Worm (Caenorhabditis elegans) whole organism, young adult: ENCODE data around the gene C56G2.15.

Source experiments
- B0261.1 ChIP-seq: sonication (generic microtip); optimal IDR thresholded peaks from 2 replicates; lab custom pipeline; 2016; ENCODE audit warnings: mild to moderate bottlenecking, missing genetic modification characterization, moderate library complexity, missing compliant biosample characterization
- F22D6.2 ChIP-seq: sonication (generic microtip); optimal IDR thresholded peaks from 2 replicates; lab custom pipeline; 2016; ENCODE audit warnings: mild to moderate bottlenecking, missing genetic modification characterization, missing compliant biosample characterization
- F52B5.7 ChIP-seq: sonication (generic microtip); optimal IDR thresholded peaks from 2 replicates; lab custom pipeline; 2016; ENCODE audit warnings: mild to moderate bottlenecking, missing genetic modification characterization, missing compliant biosample characterization
- F55B11.4 ChIP-seq: sonication (generic microtip); optimal IDR thresholded peaks from 2 replicates; lab custom pipeline; 2016; ENCODE audit warnings: missing compliant biosample characterization, missing genetic modification characterization, borderline replicate concordance; ENCODE audit not compliant: insufficient read depth
- F57A8.1 ChIP-seq: fragments of 200-800 bp; sonication (Bioruptor generic); optimal IDR thresholded peaks from 2 replicates; lab custom pipeline; 2018; ENCODE audit warnings: mild to moderate bottlenecking, missing genetic modification characterization, moderate library complexity, missing compliant biosample characterization
- Y53F4B.3 ChIP-seq: fragments of 200-800 bp; sonication (Bioruptor generic); IDR thresholded peaks from 2 replicates; pipeline ENCODE4 v1.3.6; 2022; ENCODE audit warnings: missing genetic modification reagents, missing genetic modification characterization, missing compliant biosample characterization
- Y67H2A.10 ChIP-seq: fragments of 200-800 bp; sonication (Bioruptor generic); conservative IDR thresholded peaks from 2 replicates; pipeline ENCODE4 v1.3.6; 2022; ENCODE audit warnings: missing genetic modification reagents, missing genetic modification characterization, missing compliant biosample characterization
- Y79H2A.3 ChIP-seq: fragments of 200-800 bp; sonication (Bioruptor generic); conservative IDR thresholded peaks from 2 replicates; pipeline ENCODE4 v1.3.6; 2022; ENCODE audit warnings: missing genetic modification reagents, missing genetic modification characterization, missing compliant biosample characterization
- ZK185.1 ChIP-seq: sonication (generic microtip); optimal IDR thresholded peaks from 2 replicates; lab custom pipeline; 2016; ENCODE audit warnings: mild to moderate bottlenecking, missing genetic modification characterization, missing compliant biosample characterization; ENCODE audit not compliant: poor library complexity, severe bottlenecking
- akir-1 ChIP-seq: fragments of 200-800 bp; sonication (Bioruptor generic); optimal IDR thresholded peaks from 2 replicates; lab custom pipeline; 2018; ENCODE audit warnings: mild to moderate bottlenecking, missing genetic modification characterization, moderate library complexity, missing compliant biosample characterization
- aptf-2 ChIP-seq: fragments of 200-800 bp; sonication (Bioruptor generic); conservative IDR thresholded peaks from 2 replicates; pipeline ENCODE4 v1.3.6; 2022; ENCODE audit warnings: missing genetic modification reagents, missing genetic modification characterization, missing compliant biosample characterization
- attf-3 ChIP-seq: fragments of 200-800 bp; sonication (Bioruptor generic); conservative IDR thresholded peaks from 2 replicates; pipeline ENCODE4 v1.3.6; 2022; ENCODE audit warnings: missing genetic modification reagents, missing genetic modification characterization, missing compliant biosample characterization
- attf-5 ChIP-seq: fragments of 200-800 bp; sonication (Bioruptor generic); optimal IDR thresholded peaks from 2 replicates; lab custom pipeline; 2018; ENCODE audit warnings: mild to moderate bottlenecking, missing genetic modification characterization, missing compliant biosample characterization
- bed-1 ChIP-seq: fragments of 200-800 bp; sonication (Bioruptor generic); IDR thresholded peaks from 2 replicates; pipeline ENCODE4 v1.3.6; 2022; ENCODE audit warnings: missing genetic modification reagents, missing genetic modification characterization, missing compliant biosample characterization
- cebp-1 ChIP-seq, 2 experiments: fragments of 200-800 bp in 1 of 2; sonication (Bioruptor generic) in 1 of 2; sonication (generic microtip) in 1 of 2; IDR thresholded peaks in 1 of 2; optimal IDR thresholded peaks in 1 of 2; 2 replicates each; pipeline versions ENCODE4 v1.3.6 to Lab custom; 2017 to 2022; ENCODE audit warnings: missing compliant biosample characterization in 2 of 2, missing genetic modification characterization in 2 of 2, mild to moderate bottlenecking in 1 of 2, missing genetic modification reagents in 1 of 2, moderate library complexity in 1 of 2
- ceh-79 ChIP-seq: sonication (generic microtip); optimal IDR thresholded peaks from 2 replicates; lab custom pipeline; 2017; ENCODE audit warnings: mild to moderate bottlenecking, missing genetic modification characterization, missing compliant biosample characterization
- die-1 ChIP-seq: sonication (generic microtip); optimal IDR thresholded peaks from 2 replicates; lab custom pipeline; 2016; ENCODE audit warnings: missing genotype, mild to moderate bottlenecking, missing genetic modification characterization, missing compliant biosample characterization
- dox-1 ChIP-seq: fragments of 200-800 bp; sonication (Bioruptor generic); IDR thresholded peaks from 2 replicates; pipeline ENCODE4 v1.3.6; 2022; ENCODE audit warnings: missing genetic modification reagents, missing genetic modification characterization, missing compliant biosample characterization
- efl-1 ChIP-seq: fragments of 150-350 bp; optimal IDR thresholded peaks from 2 replicates; lab custom pipeline; 2014; ENCODE audit warnings: missing biosample characterization, missing genetic modification reagents, missing genetic modification characterization
- egl-18 ChIP-seq: fragments of 200-800 bp; sonication (Bioruptor generic); IDR thresholded peaks from 2 replicates; pipeline ENCODE4 v1.3.6; 2022; ENCODE audit warnings: missing genetic modification reagents, missing genetic modification characterization, missing compliant biosample characterization
- egrh-3 ChIP-seq: fragments of 200-800 bp; sonication (Bioruptor generic); IDR thresholded peaks from 2 replicates; pipeline ENCODE4 v1.3.6; 2022; ENCODE audit warnings: missing genetic modification reagents, missing genetic modification characterization, missing compliant biosample characterization
- fkh-3 ChIP-seq: sonication (generic microtip); optimal IDR thresholded peaks from 2 replicates; lab custom pipeline; 2016; ENCODE audit warnings: mild to moderate bottlenecking, missing genetic modification characterization, missing compliant biosample characterization
- lag-1 ChIP-seq: fragments of 200-800 bp; sonication (Bioruptor generic); IDR thresholded peaks from 2 replicates; pipeline ENCODE4 v1.3.6; 2022; ENCODE audit warnings: missing genetic modification reagents, missing genetic modification characterization, missing compliant biosample characterization
- let-607 ChIP-seq, 2 experiments: fragments of 200-800 bp in 1 of 2; sonication (Bioruptor generic) in 1 of 2; sonication (generic microtip) in 1 of 2; optimal IDR thresholded peaks; 2 replicates each; lab custom pipeline; 2016 to 2018; ENCODE audit warnings: mild to moderate bottlenecking in 2 of 2, missing compliant biosample characterization in 2 of 2, missing genetic modification characterization in 2 of 2, moderate library complexity in 2 of 2, missing genotype in 1 of 2
- lin-26 ChIP-seq: fragments of 200-800 bp; sonication (Bioruptor generic); IDR thresholded peaks from 2 replicates; pipeline ENCODE4 v1.3.6; 2022; ENCODE audit warnings: missing genetic modification reagents, missing genetic modification characterization, missing compliant biosample characterization
- lin-40 ChIP-seq: sonication (generic microtip); optimal IDR thresholded peaks from 2 replicates; lab custom pipeline; 2016; ENCODE audit warnings: missing genetic modification characterization, mild to moderate bottlenecking, missing compliant biosample characterization, missing genotype, missing genetic modification reagents
- lsy-27 ChIP-seq: sonication (generic microtip); optimal IDR thresholded peaks from 2 replicates; lab custom pipeline; 2017; ENCODE audit warnings: missing genetic modification characterization, mild to moderate bottlenecking, missing compliant biosample characterization, antibody characterized with exemption, missing genotype, borderline replicate concordance; ENCODE audit not compliant: insufficient read depth
- madf-3 ChIP-seq: fragments of 200-800 bp; sonication (Bioruptor generic); IDR thresholded peaks from 2 replicates; pipeline ENCODE4 v1.3.6; 2022; ENCODE audit warnings: missing genetic modification reagents, missing genetic modification characterization, missing compliant biosample characterization
- madf-6 ChIP-seq: fragments of 200-800 bp; sonication (Bioruptor generic); IDR thresholded peaks from 2 replicates; pipeline ENCODE4 v1.3.6; 2022; ENCODE audit warnings: missing genetic modification reagents, missing genetic modification characterization, missing compliant biosample characterization
- mel-28 ChIP-seq: sonication (generic microtip); optimal IDR thresholded peaks from 2 replicates; lab custom pipeline; 2016; ENCODE audit warnings: borderline replicate concordance, mild to moderate bottlenecking, missing genetic modification characterization, missing compliant biosample characterization
- mxl-1 ChIP-seq: sonication (generic microtip); optimal IDR thresholded peaks from 2 replicates; lab custom pipeline; 2016; ENCODE audit warnings: missing genetic modification characterization, missing compliant biosample characterization
- nfya-1 ChIP-seq: sonication (generic microtip); optimal IDR thresholded peaks from 2 replicates; lab custom pipeline; 2017; ENCODE audit warnings: antibody characterized with exemption, missing compliant biosample characterization, missing genetic modification characterization, borderline replicate concordance; ENCODE audit not compliant: insufficient read depth
- nfya-2 ChIP-seq: fragments of 200-800 bp; sonication (Bioruptor generic); IDR thresholded peaks from 2 replicates; pipeline ENCODE4 v1.3.6; 2022; ENCODE audit warnings: missing genetic modification reagents, missing genetic modification characterization, missing compliant biosample characterization
- nfyb-1 ChIP-seq: fragments of 200-800 bp; sonication (Bioruptor generic); IDR thresholded peaks from 2 replicates; pipeline ENCODE4 v1.3.6; 2022; ENCODE audit warnings: missing genetic modification reagents, missing genetic modification characterization, missing compliant biosample characterization
- nhr-120 ChIP-seq: fragments of 200-800 bp; sonication (Bioruptor generic); IDR thresholded peaks from 2 replicates; pipeline ENCODE4 v1.3.6; 2022; ENCODE audit warnings: missing genetic modification characterization, missing compliant biosample characterization
- repo-1 ChIP-seq: sonication (generic microtip); optimal IDR thresholded peaks from 2 replicates; lab custom pipeline; 2017; ENCODE audit warnings: mild to moderate bottlenecking, missing genetic modification characterization, missing compliant biosample characterization
- sdz-38 ChIP-seq: sonication (generic microtip); optimal IDR thresholded peaks from 2 replicates; lab custom pipeline; 2016; ENCODE audit warnings: missing genotype, missing genetic modification characterization, missing compliant biosample characterization
- sea-2 ChIP-seq: fragments of 200-800 bp; sonication (Bioruptor generic); IDR thresholded peaks from 2 replicates; pipeline ENCODE4 v1.3.6; 2022; ENCODE audit warnings: missing genetic modification characterization, missing compliant biosample characterization
- snpc-1.3 ChIP-seq: sonication (generic microtip); optimal IDR thresholded peaks from 2 replicates; lab custom pipeline; 2017; ENCODE audit warnings: missing genetic modification characterization, mild to moderate bottlenecking, missing compliant biosample characterization, antibody characterized with exemption, moderate library complexity, missing genotype, missing genetic modification reagents; ENCODE audit not compliant: insufficient read depth
- snpc-4 ChIP-seq, 5 experiments: fragments of 150-350 bp in 1 of 5; sonication (generic microtip) in 4 of 5; optimal IDR thresholded peaks; 2 replicates each; lab custom pipeline; 2014 to 2018; ENCODE audit warnings: missing genetic modification characterization in 5 of 5, missing biosample characterization in 3 of 5, antibody characterized with exemption in 2 of 5, mild to moderate bottlenecking in 2 of 5, missing compliant biosample characterization in 2 of 5, missing genotype in 2 of 5, moderate library complexity in 2 of 5, missing genetic modification reagents in 1 of 5
- somi-1 ChIP-seq: fragments of 200-800 bp; sonication (Bioruptor generic); optimal IDR thresholded peaks from 2 replicates; lab custom pipeline; 2018; ENCODE audit warnings: mild to moderate bottlenecking, missing genetic modification characterization, missing compliant biosample characterization
- sptf-2 ChIP-seq: fragments of 200-800 bp; sonication (Bioruptor generic); optimal IDR thresholded peaks from 2 replicates; lab custom pipeline; 2018; ENCODE audit warnings: mild to moderate bottlenecking, missing genetic modification characterization, missing compliant biosample characterization
- tbp1 ChIP-seq: fragments of 200-800 bp; sonication (Bioruptor generic); optimal IDR thresholded peaks from 2 replicates; lab custom pipeline; 2018; ENCODE audit warnings: mild to moderate bottlenecking, missing genetic modification characterization, missing compliant biosample characterization
- unc-130 ChIP-seq: sonication (generic microtip); optimal IDR thresholded peaks from 2 replicates; lab custom pipeline; 2016; ENCODE audit warnings: missing genetic modification reagents, missing genetic modification characterization, missing compliant biosample characterization
- xnd-1 ChIP-seq: sonication (generic microtip); optimal IDR thresholded peaks from 2 replicates; lab custom pipeline; 2016; ENCODE audit warnings: missing genotype, missing genetic modification reagents, missing genetic modification characterization, missing compliant biosample characterization
- zim-3 ChIP-seq: sonication (generic microtip); optimal IDR thresholded peaks from 2 replicates; lab custom pipeline; 2017; ENCODE audit warnings: mild to moderate bottlenecking, missing genetic modification characterization, moderate library complexity, missing compliant biosample characterization
- ztf-6 ChIP-seq: fragments of 200-800 bp; sonication (Bioruptor generic); IDR thresholded peaks from 2 replicates; pipeline ENCODE4 v1.3.6; 2022; ENCODE audit warnings: missing genetic modification reagents, missing genetic modification characterization, missing compliant biosample characterization

The C56G2.15 gene

ce11 chrIII:6344737-6345136, 23.0 kb downstream of the C56G2.15 start (continued):
- TF ChIP-seq nfyb-1 (GFP tag; lab: Robert Waterston, UW): 0 out of 2 replicates have a peak, but pooled peaks have one; percentile 38
- peak; percentile 83 for TF ChIP-seq madf-6 (GFP tag; lab: Robert Waterston, UW)
- TF ChIP-seq bed-1 (GFP tag; lab: Robert Waterston, UW): no peak
- no peak for TF ChIP-seq zim-3 (tag; lab: Kevin White, UChicago)
- TF ChIP-seq Y53F4B.3: no peak
- no peak for TF ChIP-seq die-1 (tag; lab: Kevin White, UChicago)
- peak; percentile 54 for TF ChIP-seq efl-1
- TF ChIP-seq attf-5 (GFP tag; lab: Kevin White, UChicago): peak; percentile 76
- no peak for TF ChIP-seq nfya-1 (tag; lab: Kevin White, UChicago)
- peak; percentile 76 for TF ChIP-seq lin-40 (tag; lab: Kevin White, UChicago)
- TF ChIP-seq fkh-3: no peak
- no peak for TF ChIP-seq ceh-79 (tag; lab: Kevin White, UChicago)
- TF ChIP-seq let-607 (tag; optimal IDR thresholded peaks at IDR 0.05; lab: Kevin White, UChicago): peak in 1 of 2 experiments; percentile 11
- TF ChIP-seq egrh-3: no peak
- no peak for TF ChIP-seq ztf-6 (GFP tag; lab: Robert Waterston, UW)
- no peak for TF ChIP-seq unc-130 (GFP tag; lab: Kevin White, UChicago)
- no peak for TF ChIP-seq B0261.1
- peak; percentile 57 for TF ChIP-seq tbp1 (GFP tag; lab: Kevin White, UChicago)
- TF ChIP-seq F55B11.4 (tag; lab: Kevin White, UChicago): no peak
- no peak for TF ChIP-seq lag-1 (GFP tag; lab: Robert Waterston, UW)
- TF ChIP-seq Y67H2A.10 (GFP tag; lab: Robert Waterston, UW): no peak
- no peak for TF ChIP-seq sea-2 (GFP tag; lab: Robert Waterston, UW)
- TF ChIP-seq F22D6.2: no peak
- TF ChIP-seq egl-18 (GFP tag; lab: Robert Waterston, UW): no peak
- no peak for TF ChIP-seq lsy-27 (tag; lab: Kevin White, UChicago)
- TF ChIP-seq nhr-120 (GFP tag; lab: Robert Waterston, UW): no peak
- no peak for TF ChIP-seq nfya-2
- TF ChIP-seq mxl-1 (tag; lab: Kevin White, UChicago): no peak
- TF ChIP-seq cebp-1 (GFP tag; IDR thresholded peaks at IDR 0.05; lab: Robert Waterston, UW): no peak
- peak; percentile 74 for TF ChIP-seq cebp-1 (tag; optimal IDR thresholded peaks at IDR 0.05; lab: Kevin White, UChicago)
- no peak for TF ChIP-seq F57A8.1
- TF ChIP-seq F52B5.7 (tag; lab: Kevin White, UChicago): no peak
- no peak for TF ChIP-seq aptf-2 (GFP tag; lab: Robert Waterston, UW)
- TF ChIP-seq Y79H2A.3 (GFP tag; lab: Robert Waterston, UW): no peak
- TF ChIP-seq madf-3 (GFP tag; lab: Robert Waterston, UW): 0 out of 2 replicates have a peak, but pooled peaks have one; percentile 44
- no peak for TF ChIP-seq snpc-4 (GFP tag; optimal IDR thresholded peaks at IDR 0.05; lab: Kevin White, UChicago)
- peak in 3 of 4 experiments; percentile 52 to 81 (median 62) for TF ChIP-seq snpc-4 (tag; optimal IDR thresholded peaks at IDR 0.05; lab: Kevin White, UChicago)
- peak; percentile 71 for TF ChIP-seq ZK185.1

ce11 chrIII:6343229-6343628, 24.5 kb downstream of the C56G2.15 start, which contains the start of gene C56G2.9:
Gene C56G2.9, minus strand, starts transcription at chrIII:6343329.
- TF ChIP-seq efl-1 (no peak), repo-1 (tag; lab: Kevin White, UChicago) (no peak), lin-26 (no peak), xnd-1 (tag; lab: Kevin White, UChicago) (no peak), B0261.1 (no peak), madf-6 (GFP tag; lab: Robert Waterston, UW) (no peak), attf-3 (no peak), mel-28 (tag; lab: Kevin White, UChicago) (no peak), aptf-2 (GFP tag; lab: Robert Waterston, UW) (no peak), sptf-2 (GFP tag; lab: Kevin White, UChicago) (no peak), akir-1 (GFP tag; lab: Kevin White, UChicago) (no peak), somi-1 (GFP tag; lab: Kevin White, UChicago) (no peak), dox-1 (GFP tag; lab: Robert Waterston, UW) (no peak), snpc-1.3 (tag; lab: Kevin White, UChicago) (no peak), sdz-38 (tag; lab: Kevin White, UChicago) (no peak), unc-130 (GFP tag; lab: Kevin White, UChicago) (no peak)
